Worm (Caenorhabditis elegans) whole organism, mixed stage, embryonic: ENCODE measurements around the gene lgc-7.

Experiments
- M03D4.4 ChIP-seq: sonication (generic microtip); optimal IDR thresholded peaks from 2 replicates; lab custom pipeline; 2017; ENCODE audit warnings: mild to moderate bottlenecking, missing genetic modification characterization, missing compliant biosample characterization
- blmp-1 ChIP-seq: fragments of 150-350 bp; optimal IDR thresholded peaks from 2 replicates; lab custom pipeline; 2014; ENCODE audit warnings: missing biosample characterization, missing genetic modification characterization
- ceh-39 ChIP-seq: fragments of 150-350 bp; optimal IDR thresholded peaks from 2 replicates; lab custom pipeline; 2014; ENCODE audit warnings: missing biosample characterization, missing genetic modification characterization
- ceh-43 ChIP-seq: fragments of 200-800 bp; sonication (Bioruptor generic); optimal IDR thresholded peaks from 2 replicates; lab custom pipeline; 2018; ENCODE audit warnings: mild to moderate bottlenecking, missing genetic modification characterization, moderate library complexity, missing compliant biosample characterization
- ceh-83 ChIP-seq: fragments of 200-800 bp; sonication (Bioruptor generic); optimal IDR thresholded peaks from 2 replicates; lab custom pipeline; 2018; ENCODE audit warnings: mild to moderate bottlenecking, missing genetic modification characterization, missing compliant biosample characterization
- ces-1 ChIP-seq: fragments of 150-350 bp; optimal IDR thresholded peaks from 2 replicates; lab custom pipeline; 2014; ENCODE audit warnings: missing biosample characterization, missing genetic modification reagents, missing genetic modification characterization
- cnd-1 ChIP-seq: fragments of 200-800 bp; sonication (Bioruptor generic); optimal IDR thresholded peaks from 2 replicates; lab custom pipeline; 2018; ENCODE audit warnings: mild to moderate bottlenecking, missing genetic modification characterization, missing compliant biosample characterization
- drap-1 ChIP-seq: fragments of 200-800 bp; sonication (Bioruptor generic); optimal IDR thresholded peaks from 3 replicates; lab custom pipeline; 2018; ENCODE audit warnings: mild to moderate bottlenecking, missing genetic modification characterization, missing compliant biosample characterization
- elt-1 ChIP-seq: sonication (generic microtip); optimal IDR thresholded peaks from 2 replicates; lab custom pipeline; 2017; ENCODE audit warnings: missing genetic modification characterization, mild to moderate bottlenecking, missing compliant biosample characterization, antibody characterized with exemption, moderate library complexity, borderline replicate concordance; ENCODE audit not compliant: insufficient read depth
- flh-1 ChIP-seq: fragments of 200-800 bp; sonication (Bioruptor generic); optimal IDR thresholded peaks from 2 replicates; lab custom pipeline; 2018; ENCODE audit warnings: mild to moderate bottlenecking, missing genetic modification characterization, moderate library complexity, missing compliant biosample characterization
- ham-2 ChIP-seq: fragments of 200-800 bp; sonication (Bioruptor generic); optimal IDR thresholded peaks from 2 replicates; lab custom pipeline; 2018; ENCODE audit warnings: mild to moderate bottlenecking, missing genetic modification characterization, missing compliant biosample characterization
- lin-13 ChIP-seq: fragments of 150-350 bp; optimal IDR thresholded peaks from 2 replicates; lab custom pipeline; 2014; ENCODE audit warnings: missing biosample characterization, missing genetic modification characterization
- lsy-2 ChIP-seq: fragments of 150-350 bp; optimal IDR thresholded peaks from 2 replicates; lab custom pipeline; 2014; ENCODE audit warnings: missing biosample characterization, missing genetic modification characterization
- mab-5 ChIP-seq: fragments of 150-350 bp; optimal IDR thresholded peaks from 2 replicates; lab custom pipeline; 2014; ENCODE audit warnings: missing biosample characterization, missing genetic modification characterization
- mep-1 ChIP-seq: fragments of 150-350 bp; optimal IDR thresholded peaks from 2 replicates; lab custom pipeline; 2017; ENCODE audit warnings: missing biosample characterization, missing genetic modification reagents, missing genetic modification characterization, inconsistent platforms
- mls-2 ChIP-seq: sonication (generic microtip); optimal IDR thresholded peaks from 2 replicates; lab custom pipeline; 2016; ENCODE audit warnings: mild to moderate bottlenecking, missing genetic modification characterization, moderate library complexity, missing compliant biosample characterization
- nhr-237 ChIP-seq: fragments of 150-350 bp; optimal IDR thresholded peaks from 2 replicates; lab custom pipeline; 2014; ENCODE audit warnings: missing biosample characterization, missing genetic modification characterization
- nhr-28 ChIP-seq: fragments of 150-350 bp; optimal IDR thresholded peaks from 2 replicates; lab custom pipeline; 2014; ENCODE audit warnings: missing biosample characterization, missing genetic modification characterization
- nhr-76 ChIP-seq: sonication (generic microtip); optimal IDR thresholded peaks from 2 replicates; lab custom pipeline; 2017; ENCODE audit warnings: missing biosample characterization, missing genetic modification characterization
- pha-4 ChIP-seq: fragments of 150-350 bp; optimal IDR thresholded peaks from 2 replicates; lab custom pipeline; 2018; ENCODE audit warnings: missing biosample characterization, missing genetic modification reagents, missing genetic modification characterization
- sem-2 ChIP-seq: fragments of 200-800 bp; sonication (Bioruptor generic); optimal IDR thresholded peaks from 2 replicates; lab custom pipeline; 2018; ENCODE audit warnings: mild to moderate bottlenecking, missing genetic modification characterization, missing compliant biosample characterization
- snpc-4 ChIP-seq: fragments of 150-350 bp; optimal IDR thresholded peaks from 2 replicates; lab custom pipeline; 2014; ENCODE audit warnings: missing biosample characterization, missing genetic modification characterization
- sptf-1 ChIP-seq: sonication (generic microtip); optimal IDR thresholded peaks from 2 replicates; lab custom pipeline; 2017; ENCODE audit warnings: mild to moderate bottlenecking, missing genetic modification characterization, moderate library complexity, missing compliant biosample characterization
- tbx-8 ChIP-seq: fragments of 200-800 bp; sonication (Bioruptor generic); optimal IDR thresholded peaks from 2 replicates; lab custom pipeline; 2018; ENCODE audit warnings: mild to moderate bottlenecking, missing genetic modification characterization, moderate library complexity, missing compliant biosample characterization
- unc-120 ChIP-seq: sonication (generic microtip); optimal IDR thresholded peaks from 2 replicates; lab custom pipeline; 2017; ENCODE audit warnings: missing genetic modification characterization, missing compliant biosample characterization; ENCODE audit not compliant: poor library complexity, severe bottlenecking
- unc-39 ChIP-seq: fragments of 150-350 bp; optimal IDR thresholded peaks from 2 replicates; lab custom pipeline; 2014; ENCODE audit warnings: missing biosample characterization, missing genetic modification characterization
- zip-8 ChIP-seq: fragments of 150-350 bp; optimal IDR thresholded peaks from 2 replicates; lab custom pipeline; 2014; ENCODE audit warnings: missing biosample characterization, missing genetic modification characterization
- ztf-11 ChIP-seq: fragments of 150-350 bp; optimal IDR thresholded peaks from 2 replicates; lab custom pipeline; 2014; ENCODE audit warnings: missing biosample characterization, missing genetic modification characterization

Gene lgc-7

ce11 chrIV:14709286-14709685 is at the start of gene lgc-7:
Gene lgc-7 (plus strand): TSS chrIV:14709586.
- no peak for TF ChIP-seq zip-8 (tag; lab: Kevin White, UChicago)
- no peak for TF ChIP-seq elt-1
- TF ChIP-seq snpc-4 (tag; lab: Kevin White, UChicago) = no peak
- no peak for TF ChIP-seq sptf-1
- TF ChIP-seq mls-2 (tag; lab: Kevin White, UChicago) = no peak
- TF ChIP-seq ceh-43 (GFP tag; lab: Kevin White, UChicago) = no peak
- no peak for TF ChIP-seq unc-39 (tag; lab: Kevin White, UChicago)
- TF ChIP-seq lsy-2 (tag; lab: Kevin White, UChicago) = no peak
- no peak for TF ChIP-seq cnd-1 (tag; lab: Kevin White, UChicago)
- no peak for TF ChIP-seq mab-5 (tag; lab: Kevin White, UChicago)
- TF ChIP-seq nhr-28 = no peak

ce11 chrIV:14661370-14661769 is 48.0 kb upstream of the lgc-7 start:
- peak; percentile 61 for TF ChIP-seq ces-1 (GFP tag; lab: Kevin White, UChicago)
- no peak for TF ChIP-seq ceh-83 (GFP tag; lab: Kevin White, UChicago)
- TF ChIP-seq pha-4 = no peak

- TF ChIP-seq elt-1 (peak; percentile 32), lsy-2 (tag; lab: Kevin White, UChicago) (no peak), snpc-4 (tag; lab: Kevin White, UChicago) (no peak)
Observed at ce11 chrIV:14675789-14676188, 33.6 kb upstream of the lgc-7 start.

- TF ChIP-seq unc-120 (tag; lab: Kevin White, UChicago) (no peak), drap-1 (no peak), flh-1 (no peak), nhr-76 (tag; lab: Kevin White, UChicago) (no peak), sem-2 (GFP tag; lab: Kevin White, UChicago) (no peak), unc-39 (tag; lab: Kevin White, UChicago) (no peak), blmp-1 (tag; lab: Kevin White, UChicago) (no peak), tbx-8 (GFP tag; lab: Kevin White, UChicago) (no peak), lin-13 (tag; lab: Kevin White, UChicago) (no peak), pha-4 (no peak), snpc-4 (tag; lab: Kevin White, UChicago) (no peak), zip-8 (tag; lab: Kevin White, UChicago) (no peak), elt-1 (no peak), ceh-43 (GFP tag; lab: Kevin White, UChicago) (no peak), mep-1 (tag; lab: Kevin White, UChicago) (no peak), nhr-237 (tag; lab: Kevin White, UChicago) (no peak), nhr-28 (no peak)
Observed at ce11 chrIV:14677095-14677633, 32.2 kb upstream of the lgc-7 start, which contains the start of gene Y57G11C.31. Gene Y57G11C.31 (plus strand): TSS chrIV:14677370.

ce11 chrIV:14679060-14679459 is 30.3 kb upstream of the lgc-7 start:
- TF ChIP-seq nhr-28 (no peak), M03D4.4 (tag; lab: Kevin White, UChicago) (no peak), ham-2 (GFP tag; lab: Kevin White, UChicago) (no peak), lsy-2 (tag; lab: Kevin White, UChicago) (no peak), tbx-8 (GFP tag; lab: Kevin White, UChicago) (no peak), blmp-1 (tag; lab: Kevin White, UChicago) (no peak), ztf-11 (tag; lab: Kevin White, UChicago) (no peak), sem-2 (GFP tag; lab: Kevin White, UChicago) (no peak), unc-120 (tag; lab: Kevin White, UChicago) (no peak), ceh-39 (tag; lab: Kevin White, UChicago) (no peak)

- no peak for TF ChIP-seq ceh-43 (GFP tag; lab: Kevin White, UChicago)
- TF ChIP-seq nhr-28 = no peak
- no peak for TF ChIP-seq lin-13 (tag; lab: Kevin White, UChicago)
Observed at ce11 chrIV:14687716-14688115, 21.7 kb upstream of the lgc-7 start.
